Worm (Caenorhabditis elegans) whole organism, late embryonic: ENCODE results near the gene srh-281.

ENCODE experiments used
- pax-1 ChIP-seq: fragments of 150-350 bp; optimal IDR thresholded peaks from 2 replicates; lab custom pipeline; 2014; ENCODE audit warnings: missing biosample characterization, missing genetic modification characterization
- tbx-2 ChIP-seq: sonication (generic microtip); optimal IDR thresholded peaks from 2 replicates; lab custom pipeline; 2016; ENCODE audit warnings: missing genetic modification characterization, missing compliant biosample characterization

DNA sequence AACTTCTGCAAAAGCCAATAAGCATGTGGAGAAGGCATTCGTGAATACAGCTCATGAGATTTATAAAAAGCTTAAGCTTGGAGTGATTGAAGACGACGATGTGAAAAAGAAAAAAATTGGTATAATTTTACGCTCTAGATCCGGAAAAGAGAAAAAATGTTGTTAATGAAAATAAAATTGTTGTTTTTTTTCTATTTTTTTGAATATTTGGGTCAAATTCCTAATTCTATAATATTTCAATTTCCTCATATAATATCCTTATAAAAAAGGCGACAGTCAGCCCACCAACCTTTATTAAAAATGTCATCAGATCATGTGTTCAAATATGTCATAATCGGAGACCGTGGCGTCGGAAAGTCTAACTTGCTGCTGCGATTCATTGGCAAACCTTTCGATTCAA is 4.8 kb downstream of the srh-281 start, which contains the start of gene rabr-3:
- TF ChIP-seq tbx-2 (tag; lab: Kevin White, UChicago): no peak
- no peak for TF ChIP-seq pax-1 (tag; lab: Kevin White, UChicago)
